Worm (Caenorhabditis elegans) whole organism, L1 larva: ENCODE results near the gene cox-6B.

Experiments used
- C16A3.4 ChIP-seq: fragments of 150-350 bp; optimal IDR thresholded peaks from 2 replicates; lab custom pipeline; 2014; ENCODE audit warnings: missing biosample characterization, missing genetic modification characterization
- aha-1 ChIP-seq: fragments of 150-350 bp; optimal IDR thresholded peaks from 2 replicates; lab custom pipeline; 2014; ENCODE audit warnings: missing biosample characterization, missing genetic modification characterization
- alr-1 ChIP-seq: fragments of 200-800 bp; sonication (Bioruptor generic); optimal IDR thresholded peaks from 2 replicates; lab custom pipeline; 2018; ENCODE audit warnings: borderline replicate concordance, mild to moderate bottlenecking, missing genetic modification characterization, missing compliant biosample characterization
- aly-2 ChIP-seq: fragments of 150-350 bp; optimal IDR thresholded peaks from 2 replicates; lab custom pipeline; 2014; ENCODE audit warnings: missing biosample characterization, missing genetic modification characterization
- ama-1 ChIP-seq: fragments of 150-350 bp; optimal IDR thresholded peaks from 2 replicates; lab custom pipeline; 2014
- ceh-63 ChIP-seq: fragments of 200-800 bp; sonication (Bioruptor generic); optimal IDR thresholded peaks from 2 replicates; lab custom pipeline; 2018; ENCODE audit warnings: mild to moderate bottlenecking, missing genetic modification characterization, missing compliant biosample characterization
- ceh-8 ChIP-seq: fragments of 200-800 bp; sonication (Bioruptor generic); optimal IDR thresholded peaks from 2 replicates; lab custom pipeline; 2018; ENCODE audit warnings: mild to moderate bottlenecking, missing genetic modification characterization, moderate library complexity, missing compliant biosample characterization
- ceh-88 ChIP-seq: fragments of 200-800 bp; sonication (Bioruptor generic); IDR thresholded peaks from 2 replicates; pipeline ENCODE4 v1.3.6; 2022; ENCODE audit warnings: missing genetic modification characterization, missing compliant biosample characterization
- ceh-90 ChIP-seq: sonication (generic microtip); optimal IDR thresholded peaks from 2 replicates; lab custom pipeline; 2016; ENCODE audit warnings: missing genetic modification characterization, missing compliant biosample characterization
- dpl-1 ChIP-seq, 3 experiments: fragments of 150-350 bp in 2 of 3; sonication (generic microtip) in 1 of 3; optimal IDR thresholded peaks; 2 replicates each; lab custom pipeline; 2014 to 2017; ENCODE audit warnings: missing biosample characterization in 3 of 3, missing genetic modification characterization in 3 of 3, missing genetic modification reagents in 3 of 3
- dsc-1 ChIP-seq: sonication (generic microtip); optimal IDR thresholded peaks from 2 replicates; lab custom pipeline; 2016; ENCODE audit warnings: mild to moderate bottlenecking, missing genetic modification characterization, missing compliant biosample characterization
- efl-1 ChIP-seq, 4 experiments: fragments of 150-350 bp; optimal IDR thresholded peaks in 3 of 4; peaks in 1 of 4; 1 replicate in 1 of 4; 2 replicates in 3 of 4; lab custom pipeline; 2014; ENCODE audit warnings: missing biosample characterization in 2 of 4, missing genetic modification characterization in 2 of 4, missing genetic modification reagents in 2 of 4
- efl-3 ChIP-seq: fragments of 200-800 bp; sonication (Bioruptor generic); optimal IDR thresholded peaks from 2 replicates; lab custom pipeline; 2018; ENCODE audit warnings: mild to moderate bottlenecking, missing genetic modification characterization, missing compliant biosample characterization
- elt-3 ChIP-seq, 6 experiments: fragments of 150-350 bp in 1 of 6; sonication (generic microtip); optimal IDR thresholded peaks; 2 replicates each; lab custom pipeline; 2017 to 2018; ENCODE audit warnings: missing biosample characterization in 6 of 6, missing genetic modification characterization in 6 of 6, inconsistent platforms in 1 of 6
- fkh-10 ChIP-seq: sonication (generic microtip); optimal IDR thresholded peaks from 2 replicates; lab custom pipeline; 2017; ENCODE audit warnings: missing biosample characterization, missing genetic modification reagents, missing genetic modification characterization
- fkh-4 ChIP-seq: sonication (generic microtip); optimal IDR thresholded peaks from 2 replicates; lab custom pipeline; 2016; ENCODE audit warnings: missing compliant biosample characterization, missing genetic modification characterization, borderline replicate concordance
- fkh-8 ChIP-seq: sonication (generic microtip); optimal IDR thresholded peaks from 2 replicates; lab custom pipeline; 2016; ENCODE audit warnings: mild to moderate bottlenecking, missing genetic modification characterization, missing compliant biosample characterization
- fos-1 ChIP-seq: fragments of 150-350 bp; optimal IDR thresholded peaks from 2 replicates; lab custom pipeline; 2014; ENCODE audit warnings: missing biosample characterization, missing genetic modification characterization
- hlh-17 ChIP-seq: fragments of 200-800 bp; sonication (Bioruptor generic); optimal IDR thresholded peaks from 2 replicates; lab custom pipeline; 2018; ENCODE audit warnings: missing genetic modification characterization, mild to moderate bottlenecking, missing compliant biosample characterization, moderate library complexity, borderline replicate concordance
- hlh-4 ChIP-seq: sonication (generic microtip); optimal IDR thresholded peaks from 2 replicates; lab custom pipeline; 2016; ENCODE audit warnings: mild to moderate bottlenecking, missing genetic modification characterization, missing compliant biosample characterization
- jun-1 ChIP-seq: fragments of 150-350 bp; optimal IDR thresholded peaks from 2 replicates; lab custom pipeline; 2014; ENCODE audit warnings: missing biosample characterization, missing genetic modification reagents, missing genetic modification characterization
- lin-35 ChIP-seq, 2 experiments: fragments of 150-350 bp; optimal IDR thresholded peaks; 2 replicates each; lab custom pipeline; 2014; ENCODE audit warnings: missing biosample characterization in 2 of 2, missing genetic modification characterization in 2 of 2, missing genetic modification reagents in 2 of 2
- lin-39 ChIP-seq: fragments of 150-350 bp; optimal IDR thresholded peaks from 2 replicates; lab custom pipeline; 2014; ENCODE audit warnings: missing biosample characterization, missing genetic modification reagents, missing genetic modification characterization
- lir-3 ChIP-seq: sonication (generic microtip); optimal IDR thresholded peaks from 2 replicates; lab custom pipeline; 2016; ENCODE audit warnings: mild to moderate bottlenecking, missing genetic modification characterization, moderate library complexity, missing compliant biosample characterization; ENCODE audit not compliant: poor library complexity
- lsy-2 ChIP-seq, 2 experiments: fragments of 150-350 bp; optimal IDR thresholded peaks; 2 replicates each; lab custom pipeline; 2014; ENCODE audit warnings: missing biosample characterization in 2 of 2, missing genetic modification characterization in 2 of 2
- mab-9 ChIP-seq: fragments of 200-800 bp; sonication (Bioruptor generic); IDR thresholded peaks from 2 replicates; pipeline ENCODE4 v1.3.6; 2022; ENCODE audit warnings: missing genetic modification reagents, missing genetic modification characterization, missing compliant biosample characterization
- mdl-1 ChIP-seq, 2 experiments: fragments of 150-350 bp; optimal IDR thresholded peaks; 2 replicates each; lab custom pipeline; 2014 to 2017; ENCODE audit warnings: missing biosample characterization in 2 of 2, missing genetic modification characterization in 2 of 2, inconsistent platforms in 1 of 2
- mef-2 ChIP-seq: fragments of 150-350 bp; optimal IDR thresholded peaks from 2 replicates; lab custom pipeline; 2014; ENCODE audit warnings: missing biosample characterization, missing genetic modification characterization
- mep-1 ChIP-seq: fragments of 150-350 bp; optimal IDR thresholded peaks from 2 replicates; lab custom pipeline; 2014; ENCODE audit warnings: missing biosample characterization, missing genetic modification characterization
- nhr-11 ChIP-seq: fragments of 150-350 bp; optimal IDR thresholded peaks from 2 replicates; lab custom pipeline; 2014; ENCODE audit warnings: missing biosample characterization, missing genetic modification characterization
- nhr-19 ChIP-seq: fragments of 200-800 bp; sonication (Bioruptor generic); conservative IDR thresholded peaks from 2 replicates; pipeline ENCODE4 v1.3.6; 2022; ENCODE audit warnings: missing genetic modification characterization, missing compliant biosample characterization
- nhr-20 ChIP-seq: sonication (generic microtip); optimal IDR thresholded peaks from 2 replicates; lab custom pipeline; 2016; ENCODE audit warnings: mild to moderate bottlenecking, missing genetic modification characterization, missing compliant biosample characterization
- nhr-237 ChIP-seq: fragments of 150-350 bp; optimal IDR thresholded peaks from 2 replicates; lab custom pipeline; 2014; ENCODE audit warnings: missing biosample characterization, missing genetic modification characterization
- nhr-47 ChIP-seq: sonication (generic microtip); optimal IDR thresholded peaks from 2 replicates; lab custom pipeline; 2016; ENCODE audit warnings: mild to moderate bottlenecking, missing genetic modification characterization, moderate library complexity, missing compliant biosample characterization
- nhr-71 ChIP-seq: sonication (generic microtip); optimal IDR thresholded peaks from 2 replicates; lab custom pipeline; 2016; ENCODE audit warnings: mild to moderate bottlenecking, missing genetic modification characterization, moderate library complexity, missing compliant biosample characterization
- nhr-77 ChIP-seq: fragments of 150-350 bp; optimal IDR thresholded peaks from 2 replicates; lab custom pipeline; 2014; ENCODE audit warnings: missing biosample characterization, missing genetic modification characterization
- pag-3 ChIP-seq: sonication (generic microtip); optimal IDR thresholded peaks from 2 replicates; lab custom pipeline; 2017; ENCODE audit warnings: missing genetic modification characterization, mild to moderate bottlenecking, missing compliant biosample characterization, antibody characterized with exemption, borderline replicate concordance; ENCODE audit not compliant: insufficient read depth
- pax-3 ChIP-seq: fragments of 200-800 bp; sonication (Bioruptor generic); optimal IDR thresholded peaks from 2 replicates; lab custom pipeline; 2018; ENCODE audit warnings: mild to moderate bottlenecking, missing genetic modification characterization, moderate library complexity, missing compliant biosample characterization
- pqm-1 ChIP-seq: sonication (generic microtip); optimal IDR thresholded peaks from 3 replicates; lab custom pipeline; 2017; ENCODE audit warnings: missing biosample characterization, missing genetic modification characterization
- rnt-1 ChIP-seq: sonication (generic microtip); optimal IDR thresholded peaks from 2 replicates; lab custom pipeline; 2016; ENCODE audit warnings: mild to moderate bottlenecking, missing genetic modification characterization, moderate library complexity, missing compliant biosample characterization
- skn-1 ChIP-seq: fragments of 150-350 bp; optimal IDR thresholded peaks from 2 replicates; lab custom pipeline; 2014; ENCODE audit warnings: missing biosample characterization, missing genetic modification characterization
- sox-4 ChIP-seq: sonication (generic microtip); optimal IDR thresholded peaks from 2 replicates; lab custom pipeline; 2016; ENCODE audit warnings: missing genetic modification characterization, missing compliant biosample characterization
- sptf-1 ChIP-seq: fragments of 150-350 bp; optimal IDR thresholded peaks from 2 replicates; lab custom pipeline; 2014; ENCODE audit warnings: missing biosample characterization, missing genetic modification characterization
- sup-37 ChIP-seq: fragments of 200-800 bp; sonication (Bioruptor generic); optimal IDR thresholded peaks from 2 replicates; lab custom pipeline; 2018; ENCODE audit warnings: mild to moderate bottlenecking, missing genetic modification characterization, missing compliant biosample characterization
- tbx-2 ChIP-seq: sonication (generic microtip); optimal IDR thresholded peaks from 2 replicates; lab custom pipeline; 2016; ENCODE audit warnings: missing genetic modification characterization, missing compliant biosample characterization
- tlp-1 ChIP-seq: fragments of 150-350 bp; optimal IDR thresholded peaks from 2 replicates; lab custom pipeline; 2014; ENCODE audit warnings: missing biosample characterization, missing genetic modification characterization
- unc-130 ChIP-seq: fragments of 150-350 bp; optimal IDR thresholded peaks from 2 replicates; lab custom pipeline; 2017; ENCODE audit warnings: missing biosample characterization, missing genetic modification characterization, inconsistent platforms
- unc-62 ChIP-seq: fragments of 150-350 bp; optimal IDR thresholded peaks from 2 replicates; lab custom pipeline; 2014; ENCODE audit warnings: missing biosample characterization, missing genetic modification reagents, missing genetic modification characterization
- unc-98 ChIP-seq: fragments of 200-800 bp; sonication (Bioruptor generic); IDR thresholded peaks from 2 replicates; pipeline ENCODE4 v1.3.6; 2022; ENCODE audit warnings: missing genetic modification characterization, missing compliant biosample characterization
- xbp-1 ChIP-seq: sonication (generic microtip); optimal IDR thresholded peaks from 2 replicates; lab custom pipeline; 2016; ENCODE audit warnings: missing genetic modification characterization, missing compliant biosample characterization
- zag-1 ChIP-seq: fragments of 150-350 bp; optimal IDR thresholded peaks from 2 replicates; lab custom pipeline; 2014; ENCODE audit warnings: missing biosample characterization, missing genetic modification characterization
- ztf-4 ChIP-seq: fragments of 150-350 bp; optimal IDR thresholded peaks from 2 replicates; lab custom pipeline; 2014; ENCODE audit warnings: missing biosample characterization, missing genetic modification characterization

The cox-6B gene

DNA sequence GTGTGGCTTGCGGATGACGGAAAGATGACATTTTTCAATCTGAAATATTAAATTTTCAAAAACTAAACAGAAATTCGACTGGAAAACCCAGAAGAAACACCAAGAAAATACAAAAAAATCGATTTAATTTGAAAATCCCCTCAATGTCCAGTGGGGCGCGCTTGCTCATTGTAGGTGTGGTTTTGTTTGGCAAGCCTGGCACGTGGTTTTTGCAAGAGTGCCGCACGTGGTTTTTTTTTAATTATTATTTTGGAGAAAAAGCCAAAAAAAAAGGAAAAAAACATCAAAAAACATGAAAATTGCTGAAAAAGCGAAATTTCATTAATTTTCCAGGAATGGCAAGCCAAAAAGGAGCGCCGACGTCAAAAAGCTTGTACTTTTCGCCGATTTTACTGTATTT, 69.2 kb downstream of the cox-6B start, which contains the start of gene swsn-3 (continued):
- TF ChIP-seq dsc-1 (tag; lab: Kevin White, UChicago) (peak; percentile 91), mef-2 (tag; lab: Kevin White, UChicago) (no peak), fos-1 (tag; lab: Kevin White, UChicago) (peak; percentile 59), nhr-11 (tag; lab: Kevin White, UChicago) (peak; percentile 69), mdl-1 (tag; optimal IDR thresholded peaks at IDR 0.05; lab: Kevin White, UChicago) (peak in 1 of 2 experiments; percentile 82), nhr-237 (tag; lab: Kevin White, UChicago) (peak; percentile 34), tlp-1 (tag; lab: Kevin White, UChicago) (no peak), ceh-88 (GFP tag; lab: Robert Waterston, UW) (peak; percentile 59), C16A3.4 (tag; lab: Kevin White, UChicago) (peak; percentile 86), aly-2 (tag; lab: Kevin White, UChicago) (peak; percentile 48), ztf-4 (peak; percentile 77), mep-1 (tag; lab: Kevin White, UChicago) (peak; percentile 92), hlh-17 (GFP tag; lab: Kevin White, UChicago) (no peak), rnt-1 (tag; lab: Kevin White, UChicago) (peak; percentile 96), dpl-1 (GFP tag; optimal IDR thresholded peaks at IDR 0.05; lab: Kevin White, UChicago) (peak; percentile 77 to 87 (median 84)), efl-1 (optimal IDR thresholded peaks at IDR 0.05; lab: Kevin White, UChicago) (peak; percentile 87), efl-1 (GFP tag; optimal IDR thresholded peaks at IDR 0.05 in 1 of 2; lab: Kevin White, UChicago) (peak; percentile 83 to 98), alr-1 (tag; lab: Kevin White, UChicago) (no peak), lir-3 (tag; lab: Kevin White, UChicago) (no peak), sptf-1 (no peak), aha-1 (tag; lab: Kevin White, UChicago) (no peak), fkh-10 (peak; percentile 56), pax-3 (tag; lab: Kevin White, UChicago) (peak; percentile 63), sup-37 (GFP tag; lab: Kevin White, UChicago) (peak; percentile 34), tbx-2 (tag; lab: Kevin White, UChicago) (peak; percentile 89), ceh-63 (GFP tag; lab: Kevin White, UChicago) (no peak), hlh-4 (no peak), nhr-71 (tag; lab: Kevin White, UChicago) (peak; percentile 91), skn-1 (peak; percentile 93), unc-130 (tag; lab: Kevin White, UChicago) (peak; percentile 92), pqm-1 (tag; lab: Kevin White, UChicago) (no peak), pag-3 (tag; lab: Kevin White, UChicago) (no peak), ceh-90 (tag; lab: Kevin White, UChicago) (peak; percentile 4), unc-62 (no peak), mab-9 (GFP tag; lab: Robert Waterston, UW) (no peak), lin-39 (tag; lab: Kevin White, UChicago) (peak; percentile 90), zag-1 (peak; percentile 16), nhr-47 (tag; lab: Kevin White, UChicago) (peak; percentile 92), lin-35 (GFP tag; optimal IDR thresholded peaks at IDR 0.05; lab: Kevin White, UChicago) (peak; percentile 79 to 87), nhr-19 (GFP tag; lab: Robert Waterston, UW) (peak; percentile 85), nhr-77 (tag; lab: Kevin White, UChicago) (peak; percentile 73), xbp-1 (tag; lab: Kevin White, UChicago) (peak; percentile 88), efl-3 (GFP tag; lab: Kevin White, UChicago) (no peak), ceh-8 (GFP tag; lab: Kevin White, UChicago) (peak; percentile 83), unc-98 (peak; percentile 40; the same call in 1 of the 2 replicates), jun-1 (tag; lab: Kevin White, UChicago) (peak; percentile 78), lsy-2 (tag; optimal IDR thresholded peaks at IDR 0.05; lab: Kevin White, UChicago) (peak; percentile 94 to 95), elt-3 (tag; optimal IDR thresholded peaks at IDR 0.05; lab: Kevin White, UChicago) (peak in 2 of 6 experiments; percentile 33 to 83), nhr-20 (tag; lab: Kevin White, UChicago) (peak; percentile 86), sox-4 (tag; lab: Kevin White, UChicago) (peak; percentile 83), ama-1 (lab: Kevin White, UChicago) (no peak), fkh-8 (peak; percentile 80), fkh-4 (tag; lab: Kevin White, UChicago) (peak; percentile 44)
